Worm (Caenorhabditis elegans) whole organism, mixed stage, embryonic: ENCODE measurements around the gene sel-1.

Experiments
- lin-13 ChIP-seq: fragments of 150-350 bp; optimal IDR thresholded peaks from 2 replicates; lab custom pipeline; 2014; ENCODE audit warnings: missing biosample characterization, missing genetic modification characterization
- mab-5 ChIP-seq: fragments of 150-350 bp; optimal IDR thresholded peaks from 2 replicates; lab custom pipeline; 2014; ENCODE audit warnings: missing biosample characterization, missing genetic modification characterization
- mls-2 ChIP-seq: sonication (generic microtip); optimal IDR thresholded peaks from 2 replicates; lab custom pipeline; 2016; ENCODE audit warnings: mild to moderate bottlenecking, missing genetic modification characterization, moderate library complexity, missing compliant biosample characterization
- unc-120 ChIP-seq: sonication (generic microtip); optimal IDR thresholded peaks from 2 replicates; lab custom pipeline; 2017; ENCODE audit warnings: missing genetic modification characterization, missing compliant biosample characterization; ENCODE audit not compliant: poor library complexity, severe bottlenecking
- unc-39 ChIP-seq: fragments of 150-350 bp; optimal IDR thresholded peaks from 2 replicates; lab custom pipeline; 2014; ENCODE audit warnings: missing biosample characterization, missing genetic modification characterization
- unc-62 ChIP-seq: fragments of 150-350 bp; optimal IDR thresholded peaks from 2 replicates; lab custom pipeline; 2014; ENCODE audit warnings: missing biosample characterization, missing genetic modification reagents, missing genetic modification characterization

DNA sequence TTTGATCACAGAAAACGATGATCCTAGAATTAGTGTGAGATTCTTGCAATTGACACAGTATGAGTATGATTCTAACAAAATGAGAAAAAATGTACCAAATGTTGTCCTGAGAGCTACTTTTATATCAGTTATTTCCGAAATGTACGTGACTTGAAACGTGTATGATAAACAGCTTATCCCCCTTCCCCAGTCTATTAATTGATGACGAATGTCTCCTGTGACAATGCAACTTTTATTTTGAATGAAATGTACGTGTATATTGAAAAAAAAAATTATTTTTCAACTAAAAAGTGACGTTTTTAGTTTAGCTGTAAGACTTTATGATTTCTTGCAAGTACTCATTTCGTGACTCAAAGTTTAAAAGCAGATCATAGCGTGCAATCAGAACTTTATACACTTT, 9.7 kb downstream of the sel-1 start:
- TF ChIP-seq unc-39 (tag; lab: Kevin White, UChicago) (no peak), mab-5 (tag; lab: Kevin White, UChicago) (no peak), unc-62 (GFP tag; lab: Kevin White, UChicago) (no peak), mls-2 (no peak), unc-120 (tag; lab: Kevin White, UChicago) (no peak), lin-13 (tag; lab: Kevin White, UChicago) (no peak)
